Worm (Caenorhabditis elegans) whole organism, young adult: ENCODE measurements around the gene ZK686.3.

Experiments
- B0019.2 ChIP-seq: fragments of 200-800 bp; sonication (Bioruptor generic); conservative IDR thresholded peaks from 2 replicates; pipeline ENCODE4 v1.3.6; 2022; ENCODE audit warnings: missing genetic modification reagents, missing genetic modification characterization, missing compliant biosample characterization
- C06A6.2 ChIP-seq: fragments of 200-800 bp; sonication (Bioruptor generic); conservative IDR thresholded peaks from 2 replicates; pipeline ENCODE4 v1.3.6; 2022; ENCODE audit warnings: missing genetic modification characterization, missing compliant biosample characterization
- D2030.7 ChIP-seq: fragments of 200-800 bp; sonication (Bioruptor generic); IDR thresholded peaks from 2 replicates; pipeline ENCODE4 v1.3.6; 2022; ENCODE audit warnings: missing genetic modification reagents, missing genetic modification characterization, missing compliant biosample characterization
- F37B4.10 ChIP-seq: fragments of 200-800 bp; sonication (Bioruptor generic); IDR thresholded peaks from 2 replicates; pipeline ENCODE4 v1.3.6; 2022; ENCODE audit warnings: missing genetic modification characterization, missing compliant biosample characterization
- K12H6.12 ChIP-seq: fragments of 200-800 bp; sonication (Bioruptor generic); optimal IDR thresholded peaks from 2 replicates; lab custom pipeline; 2018; ENCODE audit warnings: mild to moderate bottlenecking, missing genetic modification characterization, missing compliant biosample characterization
- Y53G8AR.9 ChIP-seq: fragments of 200-800 bp; sonication (Bioruptor generic); conservative IDR thresholded peaks from 2 replicates; pipeline ENCODE4 v1.3.6; 2022; ENCODE audit warnings: missing genetic modification reagents, missing genetic modification characterization, missing compliant biosample characterization
- attf-5 ChIP-seq: fragments of 200-800 bp; sonication (Bioruptor generic); optimal IDR thresholded peaks from 2 replicates; lab custom pipeline; 2018; ENCODE audit warnings: mild to moderate bottlenecking, missing genetic modification characterization, missing compliant biosample characterization
- bed-2 ChIP-seq: fragments of 200-800 bp; sonication (Bioruptor generic); IDR thresholded peaks from 2 replicates; pipeline ENCODE4 v1.3.6; 2022; ENCODE audit warnings: missing genetic modification reagents, missing genetic modification characterization, missing compliant biosample characterization
- dox-1 ChIP-seq: fragments of 200-800 bp; sonication (Bioruptor generic); IDR thresholded peaks from 2 replicates; pipeline ENCODE4 v1.3.6; 2022; ENCODE audit warnings: missing genetic modification reagents, missing genetic modification characterization, missing compliant biosample characterization
- dpl-1 ChIP-seq: fragments of 150-350 bp; optimal IDR thresholded peaks from 2 replicates; lab custom pipeline; 2014; ENCODE audit warnings: missing biosample characterization, missing genetic modification reagents, missing genetic modification characterization
- efl-1 ChIP-seq: fragments of 150-350 bp; optimal IDR thresholded peaks from 2 replicates; lab custom pipeline; 2014; ENCODE audit warnings: missing biosample characterization, missing genetic modification reagents, missing genetic modification characterization
- hmg-20 ChIP-seq: fragments of 200-800 bp; sonication (Bioruptor generic); IDR thresholded peaks from 2 replicates; pipeline ENCODE4 v1.3.6; 2022; ENCODE audit warnings: missing genetic modification reagents, missing genetic modification characterization, missing compliant biosample characterization
- lsy-27 ChIP-seq: sonication (generic microtip); optimal IDR thresholded peaks from 2 replicates; lab custom pipeline; 2017; ENCODE audit warnings: missing genetic modification characterization, mild to moderate bottlenecking, missing compliant biosample characterization, antibody characterized with exemption, missing genotype, borderline replicate concordance; ENCODE audit not compliant: insufficient read depth
- madf-6 ChIP-seq: fragments of 200-800 bp; sonication (Bioruptor generic); IDR thresholded peaks from 2 replicates; pipeline ENCODE4 v1.3.6; 2022; ENCODE audit warnings: missing genetic modification reagents, missing genetic modification characterization, missing compliant biosample characterization
- mel-28 ChIP-seq: sonication (generic microtip); optimal IDR thresholded peaks from 2 replicates; lab custom pipeline; 2016; ENCODE audit warnings: borderline replicate concordance, mild to moderate bottlenecking, missing genetic modification characterization, missing compliant biosample characterization
- nfyb-1 ChIP-seq: fragments of 200-800 bp; sonication (Bioruptor generic); IDR thresholded peaks from 2 replicates; pipeline ENCODE4 v1.3.6; 2022; ENCODE audit warnings: missing genetic modification reagents, missing genetic modification characterization, missing compliant biosample characterization
- rcor-1 ChIP-seq: fragments of 200-800 bp; sonication (Bioruptor generic); IDR thresholded peaks from 2 replicates; pipeline ENCODE4 v1.3.6; 2022; ENCODE audit warnings: missing genetic modification reagents, missing genetic modification characterization, missing compliant biosample characterization
- repo-1 ChIP-seq: sonication (generic microtip); optimal IDR thresholded peaks from 2 replicates; lab custom pipeline; 2017; ENCODE audit warnings: mild to moderate bottlenecking, missing genetic modification characterization, missing compliant biosample characterization
- snpc-1.3 ChIP-seq: sonication (generic microtip); optimal IDR thresholded peaks from 2 replicates; lab custom pipeline; 2017; ENCODE audit warnings: missing genetic modification characterization, mild to moderate bottlenecking, missing compliant biosample characterization, antibody characterized with exemption, moderate library complexity, missing genotype, missing genetic modification reagents; ENCODE audit not compliant: insufficient read depth
- ztf-26 ChIP-seq: sonication (generic microtip); optimal IDR thresholded peaks from 2 replicates; lab custom pipeline; 2017; ENCODE audit warnings: missing genetic modification characterization, missing compliant biosample characterization

ZK686.3 gene

DNA sequence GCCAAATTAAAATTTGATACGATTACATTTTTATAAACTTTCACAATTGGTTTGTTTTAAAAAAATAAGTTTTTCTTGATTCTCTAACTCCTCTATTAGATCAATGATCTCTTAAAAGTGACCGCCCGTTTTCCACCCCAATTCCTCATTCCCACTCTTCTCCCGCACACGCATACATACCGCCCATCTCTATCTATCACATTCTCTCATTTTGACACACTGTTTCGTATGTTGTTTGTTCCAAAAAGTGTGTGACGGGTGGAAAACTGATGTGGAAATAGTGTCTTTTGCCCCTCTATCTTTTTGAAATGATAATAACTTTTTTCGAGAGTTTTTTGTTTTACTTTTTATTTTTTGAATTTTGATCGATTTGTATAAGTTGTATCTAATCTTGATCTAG lies 50.5 kb downstream of the ZK686.3 start (continued):
- no peak for TF ChIP-seq D2030.7 (GFP tag; lab: Robert Waterston, UW)
- no peak for TF ChIP-seq repo-1 (tag; lab: Kevin White, UChicago)
- TF ChIP-seq nfyb-1 = peak; percentile 33; the same call in 1 of the 2 replicates
- no peak for TF ChIP-seq B0019.2 (GFP tag; lab: Robert Waterston, UW)
- TF ChIP-seq dox-1 (GFP tag; lab: Robert Waterston, UW) = peak; percentile 82
- no peak for TF ChIP-seq dpl-1
- TF ChIP-seq mel-28 (tag; lab: Kevin White, UChicago) = no peak
- TF ChIP-seq bed-2 (GFP tag; lab: Robert Waterston, UW) = no peak
- TF ChIP-seq K12H6.12 (tag; lab: Kevin White, UChicago) = peak; percentile 22
- TF ChIP-seq Y53G8AR.9 (GFP tag; lab: Robert Waterston, UW) = peak; percentile 54; the same call in 1 of the 2 replicates
- no peak for TF ChIP-seq snpc-1.3 (tag; lab: Kevin White, UChicago)
- TF ChIP-seq F37B4.10 (GFP tag; lab: Robert Waterston, UW) = no peak
- peak; percentile 86 for TF ChIP-seq attf-5 (GFP tag; lab: Kevin White, UChicago)
- TF ChIP-seq rcor-1 (GFP tag; lab: Robert Waterston, UW) = no peak
- 0 out of 2 replicates have a peak, but pooled peaks have one; percentile 26 for TF ChIP-seq C06A6.2 (GFP tag; lab: Robert Waterston, UW)
- no peak for TF ChIP-seq efl-1 (GFP tag; lab: Kevin White, UChicago)
- no peak for TF ChIP-seq lsy-27 (tag; lab: Kevin White, UChicago)
- TF ChIP-seq hmg-20 (GFP tag; lab: Robert Waterston, UW) = no peak
- no peak for TF ChIP-seq madf-6 (GFP tag; lab: Robert Waterston, UW)
- peak; percentile 48 for TF ChIP-seq ztf-26 (tag; lab: Kevin White, UChicago)
- TF ChIP-seq, all 124 proteins: peak for 25
